Worm (Caenorhabditis elegans) whole organism, early embryonic: ENCODE results near the gene F58F9.9.
A peak's percentile ranks its signal among the peaks of the same experiment; 100 is the strongest.

Source experiments
- B0310.2 ChIP-seq: sonication (generic microtip); optimal IDR thresholded peaks from 2 replicates; lab custom pipeline; 2016; ENCODE audit warnings: mild to moderate bottlenecking, missing genetic modification characterization, missing compliant biosample characterization
- F13C5.2 ChIP-seq: sonication (generic microtip); optimal IDR thresholded peaks from 2 replicates; lab custom pipeline; 2017; ENCODE audit warnings: mild to moderate bottlenecking, missing genetic modification characterization, inconsistent platforms, missing compliant biosample characterization
- aly-1 ChIP-seq: sonication (generic microtip); optimal IDR thresholded peaks from 2 replicates; lab custom pipeline; 2016; ENCODE audit warnings: missing genetic modification characterization, missing compliant biosample characterization
- ama-1 ChIP-seq: fragments of 150-350 bp; optimal IDR thresholded peaks from 2 replicates; lab custom pipeline; 2014
- ceh-13 ChIP-seq: fragments of 200-800 bp; sonication (Bioruptor generic); optimal IDR thresholded peaks from 2 replicates; lab custom pipeline; 2018; ENCODE audit warnings: mild to moderate bottlenecking, missing genetic modification characterization, missing compliant biosample characterization
- ceh-36 ChIP-seq: sonication (generic microtip); optimal IDR thresholded peaks from 2 replicates; lab custom pipeline; 2016; ENCODE audit warnings: missing genetic modification characterization, inconsistent platforms, missing compliant biosample characterization
- ets-7 ChIP-seq: sonication (generic microtip); optimal IDR thresholded peaks from 2 replicates; lab custom pipeline; 2016; ENCODE audit warnings: missing genotype, missing genetic modification characterization, missing compliant biosample characterization
- flt-1 ChIP-seq: fragments of 200-800 bp; sonication (Bioruptor generic); IDR thresholded peaks from 2 replicates; pipeline ENCODE4 v1.3.6; 2022; ENCODE audit warnings: missing genetic modification characterization, missing compliant biosample characterization
- hmbx-1 ChIP-seq: sonication (generic microtip); optimal IDR thresholded peaks from 2 replicates; lab custom pipeline; 2016; ENCODE audit warnings: mild to moderate bottlenecking, missing genetic modification characterization, missing compliant biosample characterization
- hmg-4 ChIP-seq: fragments of 200-800 bp; sonication (Bioruptor generic); optimal IDR thresholded peaks from 2 replicates; lab custom pipeline; 2018; ENCODE audit warnings: mild to moderate bottlenecking, missing genetic modification characterization, missing compliant biosample characterization
- hnd-1 ChIP-seq: sonication (generic microtip); optimal IDR thresholded peaks from 2 replicates; lab custom pipeline; 2016; ENCODE audit warnings: missing genetic modification characterization, missing compliant biosample characterization
- pes-1 ChIP-seq: fragments of 200-800 bp; sonication (Bioruptor generic); IDR thresholded peaks from 2 replicates; pipeline ENCODE4 v1.3.6; 2022; ENCODE audit warnings: missing genetic modification reagents, missing genetic modification characterization, missing compliant biosample characterization
- scrt-1 ChIP-seq: fragments of 200-800 bp; sonication (Bioruptor generic); IDR thresholded peaks from 2 replicates; pipeline ENCODE4 v1.3.6; 2022; ENCODE audit warnings: missing genetic modification characterization, missing compliant biosample characterization
- sea-1 ChIP-seq: fragments of 200-800 bp; sonication (Bioruptor generic); conservative IDR thresholded peaks from 2 replicates; pipeline ENCODE4 v1.3.6; 2022; ENCODE audit warnings: missing genetic modification characterization, missing compliant biosample characterization
- tbx-11 ChIP-seq: fragments of 200-800 bp; sonication (Bioruptor generic); IDR thresholded peaks from 2 replicates; pipeline ENCODE4 v1.3.6; 2022; ENCODE audit warnings: missing genetic modification characterization, missing compliant biosample characterization
- tbx-37 ChIP-seq: fragments of 200-800 bp; sonication (Bioruptor generic); conservative IDR thresholded peaks from 2 replicates; pipeline ENCODE4 v1.3.6; 2022; ENCODE audit warnings: missing genetic modification reagents, missing genetic modification characterization, missing compliant biosample characterization
- tra-4 ChIP-seq: sonication (generic microtip); optimal IDR thresholded peaks from 2 replicates; lab custom pipeline; 2017; ENCODE audit warnings: missing genetic modification characterization, missing compliant biosample characterization

The F58F9.9 gene

ce11 chrIV:6239993-6240392 is at the start of gene F58F9.9:
Gene F58F9.9 (plus strand): TSS chrIV:6240293.
- TF ChIP-seq sea-1 (GFP tag; lab: Robert Waterston, UW) (no peak), hmg-4 (GFP tag; lab: Kevin White, UChicago) (no peak), tbx-11 (GFP tag; lab: Robert Waterston, UW) (no peak), F13C5.2 (no peak), ceh-13 (GFP tag; lab: Kevin White, UChicago) (no peak), hmbx-1 (no peak), tbx-37 (GFP tag; lab: Robert Waterston, UW) (no peak), hnd-1 (tag; lab: Kevin White, UChicago) (no peak), B0310.2 (tag; lab: Kevin White, UChicago) (no peak)

- TF ChIP-seq B0310.2 (tag; lab: Kevin White, UChicago): no peak
- TF ChIP-seq hnd-1 (tag; lab: Kevin White, UChicago): no peak
- TF ChIP-seq tbx-37 (GFP tag; lab: Robert Waterston, UW): no peak
- no peak for TF ChIP-seq flt-1
- no peak for TF ChIP-seq hmbx-1
- TF ChIP-seq pes-1 (GFP tag; lab: Robert Waterston, UW): no peak
- no peak for TF ChIP-seq ets-7 (tag; lab: Kevin White, UChicago)
- no peak for TF ChIP-seq aly-1 (tag; lab: Kevin White, UChicago)
- no peak for TF ChIP-seq ceh-13 (GFP tag; lab: Kevin White, UChicago)
- no peak for TF ChIP-seq hmg-4 (GFP tag; lab: Kevin White, UChicago)
- no peak for TF ChIP-seq ceh-36 (tag; lab: Kevin White, UChicago)
- no peak for TF ChIP-seq F13C5.2
These were observed 39.8 kb upstream of the F58F9.9 start for ce11 chrIV:6200249-6200648.

- TF ChIP-seq aly-1 (tag; lab: Kevin White, UChicago) (no peak), scrt-1 (no peak), B0310.2 (tag; lab: Kevin White, UChicago) (no peak), pes-1 (GFP tag; lab: Robert Waterston, UW) (no peak), tbx-11 (GFP tag; lab: Robert Waterston, UW) (no peak), ama-1 (lab: Kevin White, UChicago) (no peak), ets-7 (tag; lab: Kevin White, UChicago) (no peak), tra-4 (no peak), ceh-13 (GFP tag; lab: Kevin White, UChicago) (no peak), hnd-1 (tag; lab: Kevin White, UChicago) (no peak), tbx-37 (GFP tag; lab: Robert Waterston, UW) (no peak), ceh-36 (tag; lab: Kevin White, UChicago) (no peak), hmbx-1 (no peak)
These were observed 38.3 kb upstream of the F58F9.9 start, which contains the start of gene tkr-2 for ce11 chrIV:6201769-6202168. Gene tkr-2 (plus strand): TSS chrIV:6202069.

ce11 chrIV:6206294-6206776 is 33.8 kb upstream of the F58F9.9 start, which contains the start of gene C49A9.10:
Gene C49A9.10 (minus strand): TSS chrIV:6206344.
- peak; percentile 10; the same call in 1 of the 2 replicates for TF ChIP-seq flt-1
- peak; percentile 35 for TF ChIP-seq F13C5.2
- TF ChIP-seq hnd-1 (tag; lab: Kevin White, UChicago): no peak
- no peak for TF ChIP-seq sea-1 (GFP tag; lab: Robert Waterston, UW)
- peak; percentile 90 for TF ChIP-seq tbx-37 (GFP tag; lab: Robert Waterston, UW)
- no peak for TF ChIP-seq ama-1 (lab: Kevin White, UChicago)
- TF ChIP-seq hmg-4 (GFP tag; lab: Kevin White, UChicago): no peak
- peak; percentile 74; the same call in 1 of the 2 replicates for TF ChIP-seq pes-1 (GFP tag; lab: Robert Waterston, UW)
- no peak for TF ChIP-seq tbx-11 (GFP tag; lab: Robert Waterston, UW)
- TF ChIP-seq tra-4: no peak
- TF ChIP-seq hmbx-1: no peak
- 0 out of 2 replicates have a peak, but pooled peaks have one; percentile 23 for TF ChIP-seq scrt-1
- no peak for TF ChIP-seq ceh-36 (tag; lab: Kevin White, UChicago)

- no peak for TF ChIP-seq sea-1 (GFP tag; lab: Robert Waterston, UW)
- no peak for TF ChIP-seq ceh-13 (GFP tag; lab: Kevin White, UChicago)
- no peak for TF ChIP-seq aly-1 (tag; lab: Kevin White, UChicago)
- TF ChIP-seq tra-4: no peak
- no peak for TF ChIP-seq B0310.2 (tag; lab: Kevin White, UChicago)
These were observed 30.8 kb upstream of the F58F9.9 start for ce11 chrIV:6209337-6209736.

- peak; percentile 44; the same call in 1 of the 2 replicates for TF ChIP-seq tbx-37 (GFP tag; lab: Robert Waterston, UW)
- peak; percentile 62 for TF ChIP-seq flt-1
These were observed 30.1 kb upstream of the F58F9.9 start for ce11 chrIV:6209958-6210357.

- no peak for TF ChIP-seq hnd-1 (tag; lab: Kevin White, UChicago)
These were observed 29.5 kb upstream of the F58F9.9 start, which contains the start of the genes ugt-24 and C49A9.6 for ce11 chrIV:6210574-6210973. Gene ugt-24 (minus strand): TSS chrIV:6210720. Gene C49A9.6 (plus strand): TSS chrIV:6210936.

- TF ChIP-seq hmbx-1 (no peak), tbx-11 (GFP tag; lab: Robert Waterston, UW) (no peak), pes-1 (GFP tag; lab: Robert Waterston, UW) (no peak), ama-1 (lab: Kevin White, UChicago) (no peak), B0310.2 (tag; lab: Kevin White, UChicago) (no peak), tra-4 (no peak), flt-1 (no peak), scrt-1 (no peak)
These were observed 26.7 kb upstream of the F58F9.9 start, which contains the start of gene C49A9.5 for ce11 chrIV:6213403-6213802. Gene C49A9.5 (plus strand): TSS chrIV:6213673.
